Worm (Caenorhabditis elegans) whole organism, young adult: ENCODE measurements around the gene zipt-7.1.
A peak's percentile ranks its signal among the peaks of the same experiment; 100 is the strongest.

Experiments
- B0019.2 ChIP-seq: fragments of 200-800 bp; sonication (Bioruptor generic); conservative IDR thresholded peaks from 2 replicates; pipeline ENCODE4 v1.3.6; 2022; ENCODE audit warnings: missing genetic modification reagents, missing genetic modification characterization, missing compliant biosample characterization
- B0261.1 ChIP-seq: sonication (generic microtip); optimal IDR thresholded peaks from 2 replicates; lab custom pipeline; 2016; ENCODE audit warnings: mild to moderate bottlenecking, missing genetic modification characterization, moderate library complexity, missing compliant biosample characterization
- B0336.3 ChIP-seq: fragments of 200-800 bp; sonication (Bioruptor generic); IDR thresholded peaks from 2 replicates; pipeline ENCODE4 v1.3.6; 2022; ENCODE audit warnings: missing genetic modification characterization, missing compliant biosample characterization
- C06A6.2 ChIP-seq: fragments of 200-800 bp; sonication (Bioruptor generic); conservative IDR thresholded peaks from 2 replicates; pipeline ENCODE4 v1.3.6; 2022; ENCODE audit warnings: missing genetic modification characterization, missing compliant biosample characterization
- D2030.7 ChIP-seq: fragments of 200-800 bp; sonication (Bioruptor generic); IDR thresholded peaks from 2 replicates; pipeline ENCODE4 v1.3.6; 2022; ENCODE audit warnings: missing genetic modification reagents, missing genetic modification characterization, missing compliant biosample characterization
- F22D6.2 ChIP-seq: sonication (generic microtip); optimal IDR thresholded peaks from 2 replicates; lab custom pipeline; 2016; ENCODE audit warnings: mild to moderate bottlenecking, missing genetic modification characterization, missing compliant biosample characterization
- F33H1.4 ChIP-seq: fragments of 200-800 bp; sonication (Bioruptor generic); IDR thresholded peaks from 2 replicates; pipeline ENCODE4 v1.3.6; 2022; ENCODE audit warnings: missing genetic modification reagents, missing genetic modification characterization, missing compliant biosample characterization
- F37B4.10 ChIP-seq: fragments of 200-800 bp; sonication (Bioruptor generic); IDR thresholded peaks from 2 replicates; pipeline ENCODE4 v1.3.6; 2022; ENCODE audit warnings: missing genetic modification characterization, missing compliant biosample characterization
- F39B2.1 ChIP-seq: fragments of 200-800 bp; sonication (Bioruptor generic); IDR thresholded peaks from 2 replicates; pipeline ENCODE4 v1.3.6; 2022; ENCODE audit warnings: missing genetic modification reagents, missing genetic modification characterization, missing compliant biosample characterization
- F52B5.7 ChIP-seq: sonication (generic microtip); optimal IDR thresholded peaks from 2 replicates; lab custom pipeline; 2016; ENCODE audit warnings: mild to moderate bottlenecking, missing genetic modification characterization, missing compliant biosample characterization
- K11D2.4 ChIP-seq: fragments of 200-800 bp; sonication (Bioruptor generic); IDR thresholded peaks from 2 replicates; pipeline ENCODE4 v1.3.6; 2022; ENCODE audit warnings: missing genetic modification reagents, missing genetic modification characterization, missing compliant biosample characterization
- K12H6.12 ChIP-seq: fragments of 200-800 bp; sonication (Bioruptor generic); optimal IDR thresholded peaks from 2 replicates; lab custom pipeline; 2018; ENCODE audit warnings: mild to moderate bottlenecking, missing genetic modification characterization, missing compliant biosample characterization
- Y79H2A.3 ChIP-seq: fragments of 200-800 bp; sonication (Bioruptor generic); conservative IDR thresholded peaks from 2 replicates; pipeline ENCODE4 v1.3.6; 2022; ENCODE audit warnings: missing genetic modification reagents, missing genetic modification characterization, missing compliant biosample characterization
- ZK185.1 ChIP-seq: sonication (generic microtip); optimal IDR thresholded peaks from 2 replicates; lab custom pipeline; 2016; ENCODE audit warnings: mild to moderate bottlenecking, missing genetic modification characterization, missing compliant biosample characterization; ENCODE audit not compliant: poor library complexity, severe bottlenecking
- aptf-3 ChIP-seq: fragments of 200-800 bp; sonication (Bioruptor generic); IDR thresholded peaks from 2 replicates; pipeline ENCODE4 v1.3.6; 2022; ENCODE audit warnings: missing genetic modification characterization, missing compliant biosample characterization
- cebp-1 ChIP-seq, 2 experiments: fragments of 200-800 bp in 1 of 2; sonication (Bioruptor generic) in 1 of 2; sonication (generic microtip) in 1 of 2; IDR thresholded peaks in 1 of 2; optimal IDR thresholded peaks in 1 of 2; 2 replicates each; pipeline versions ENCODE4 v1.3.6 to Lab custom; 2017 to 2022; ENCODE audit warnings: missing compliant biosample characterization in 2 of 2, missing genetic modification characterization in 2 of 2, mild to moderate bottlenecking in 1 of 2, missing genetic modification reagents in 1 of 2, moderate library complexity in 1 of 2
- cebp-2 ChIP-seq: fragments of 200-800 bp; sonication (Bioruptor generic); IDR thresholded peaks from 2 replicates; pipeline ENCODE4 v1.3.6; 2022; ENCODE audit warnings: missing genetic modification characterization, missing compliant biosample characterization
- ceh-100 ChIP-seq: fragments of 200-800 bp; sonication (Bioruptor generic); IDR thresholded peaks from 2 replicates; pipeline ENCODE4 v1.3.6; 2022; ENCODE audit warnings: missing genetic modification reagents, missing genetic modification characterization, missing compliant biosample characterization
- ceh-27 ChIP-seq: fragments of 200-800 bp; sonication (Bioruptor generic); optimal IDR thresholded peaks from 2 replicates; lab custom pipeline; 2018; ENCODE audit warnings: mild to moderate bottlenecking, missing genetic modification characterization, moderate library complexity, missing compliant biosample characterization
- ceh-40 ChIP-seq: fragments of 200-800 bp; sonication (Bioruptor generic); IDR thresholded peaks from 2 replicates; pipeline ENCODE4 v1.3.6; 2022; ENCODE audit warnings: missing genetic modification characterization, missing compliant biosample characterization
- chd-7 ChIP-seq: sonication (generic microtip); optimal IDR thresholded peaks from 2 replicates; lab custom pipeline; 2016; ENCODE audit warnings: mild to moderate bottlenecking, missing genetic modification characterization, moderate library complexity, missing compliant biosample characterization
- dox-1 ChIP-seq: fragments of 200-800 bp; sonication (Bioruptor generic); IDR thresholded peaks from 2 replicates; pipeline ENCODE4 v1.3.6; 2022; ENCODE audit warnings: missing genetic modification reagents, missing genetic modification characterization, missing compliant biosample characterization
- efl-1 ChIP-seq: fragments of 150-350 bp; optimal IDR thresholded peaks from 2 replicates; lab custom pipeline; 2014; ENCODE audit warnings: missing biosample characterization, missing genetic modification reagents, missing genetic modification characterization
- egl-18 ChIP-seq: fragments of 200-800 bp; sonication (Bioruptor generic); IDR thresholded peaks from 2 replicates; pipeline ENCODE4 v1.3.6; 2022; ENCODE audit warnings: missing genetic modification reagents, missing genetic modification characterization, missing compliant biosample characterization
- egl-44 ChIP-seq: fragments of 200-800 bp; sonication (Bioruptor generic); IDR thresholded peaks from 2 replicates; pipeline ENCODE4 v1.3.6; 2022; ENCODE audit warnings: missing genetic modification reagents, missing genetic modification characterization, missing compliant biosample characterization
- ets-4 ChIP-seq: fragments of 200-800 bp; sonication (Bioruptor generic); optimal IDR thresholded peaks from 2 replicates; lab custom pipeline; 2018; ENCODE audit warnings: mild to moderate bottlenecking, missing genetic modification characterization, missing compliant biosample characterization
- hlh-12 ChIP-seq: sonication (generic microtip); optimal IDR thresholded peaks from 2 replicates; lab custom pipeline; 2016; ENCODE audit warnings: missing genetic modification characterization, missing compliant biosample characterization
- hmg-1.2 ChIP-seq: fragments of 200-800 bp; sonication (Bioruptor generic); IDR thresholded peaks from 2 replicates; pipeline ENCODE4 v1.3.6; 2022; ENCODE audit warnings: missing genetic modification reagents, missing genetic modification characterization, missing compliant biosample characterization
- hsf-1 ChIP-seq: fragments of 200-800 bp; sonication (Bioruptor generic); IDR thresholded peaks from 2 replicates; pipeline ENCODE4 v1.3.6; 2022; ENCODE audit warnings: missing genetic modification reagents, missing genetic modification characterization, missing compliant biosample characterization
- lag-1 ChIP-seq: fragments of 200-800 bp; sonication (Bioruptor generic); IDR thresholded peaks from 2 replicates; pipeline ENCODE4 v1.3.6; 2022; ENCODE audit warnings: missing genetic modification reagents, missing genetic modification characterization, missing compliant biosample characterization
- lin-26 ChIP-seq: fragments of 200-800 bp; sonication (Bioruptor generic); IDR thresholded peaks from 2 replicates; pipeline ENCODE4 v1.3.6; 2022; ENCODE audit warnings: missing genetic modification reagents, missing genetic modification characterization, missing compliant biosample characterization
- lin-54 ChIP-seq: fragments of 200-800 bp; sonication (Bioruptor generic); optimal IDR thresholded peaks from 2 replicates; lab custom pipeline; 2018; ENCODE audit warnings: mild to moderate bottlenecking, missing genetic modification characterization, missing compliant biosample characterization
- lsl-1 ChIP-seq: fragments of 200-800 bp; sonication (Bioruptor generic); optimal IDR thresholded peaks from 2 replicates; lab custom pipeline; 2018; ENCODE audit warnings: mild to moderate bottlenecking, missing genetic modification characterization, moderate library complexity, missing compliant biosample characterization
- mcd-1 ChIP-seq: fragments of 200-800 bp; sonication (Bioruptor generic); IDR thresholded peaks from 2 replicates; pipeline ENCODE4 v1.3.6; 2022; ENCODE audit warnings: missing genetic modification reagents, missing genetic modification characterization, missing compliant biosample characterization
- mel-28 ChIP-seq: sonication (generic microtip); optimal IDR thresholded peaks from 2 replicates; lab custom pipeline; 2016; ENCODE audit warnings: borderline replicate concordance, mild to moderate bottlenecking, missing genetic modification characterization, missing compliant biosample characterization
- nfyb-1 ChIP-seq: fragments of 200-800 bp; sonication (Bioruptor generic); IDR thresholded peaks from 2 replicates; pipeline ENCODE4 v1.3.6; 2022; ENCODE audit warnings: missing genetic modification reagents, missing genetic modification characterization, missing compliant biosample characterization
- nhr-120 ChIP-seq: fragments of 200-800 bp; sonication (Bioruptor generic); IDR thresholded peaks from 2 replicates; pipeline ENCODE4 v1.3.6; 2022; ENCODE audit warnings: missing genetic modification characterization, missing compliant biosample characterization
- nhr-90 ChIP-seq: sonication (generic microtip); optimal IDR thresholded peaks from 2 replicates; lab custom pipeline; 2016; ENCODE audit warnings: missing genotype, mild to moderate bottlenecking, missing genetic modification characterization, missing compliant biosample characterization
- pbrm-1 ChIP-seq: fragments of 200-800 bp; sonication (Bioruptor generic); IDR thresholded peaks from 2 replicates; pipeline ENCODE4 v1.3.6; 2022; ENCODE audit warnings: missing genetic modification reagents, missing genetic modification characterization, missing compliant biosample characterization
- rcor-1 ChIP-seq: fragments of 200-800 bp; sonication (Bioruptor generic); IDR thresholded peaks from 2 replicates; pipeline ENCODE4 v1.3.6; 2022; ENCODE audit warnings: missing genetic modification reagents, missing genetic modification characterization, missing compliant biosample characterization
- repo-1 ChIP-seq: sonication (generic microtip); optimal IDR thresholded peaks from 2 replicates; lab custom pipeline; 2017; ENCODE audit warnings: mild to moderate bottlenecking, missing genetic modification characterization, missing compliant biosample characterization
- sdz-38 ChIP-seq: sonication (generic microtip); optimal IDR thresholded peaks from 2 replicates; lab custom pipeline; 2016; ENCODE audit warnings: missing genotype, missing genetic modification characterization, missing compliant biosample characterization
- xnd-1 ChIP-seq: sonication (generic microtip); optimal IDR thresholded peaks from 2 replicates; lab custom pipeline; 2016; ENCODE audit warnings: missing genotype, missing genetic modification reagents, missing genetic modification characterization, missing compliant biosample characterization
- ztf-25 ChIP-seq: fragments of 200-800 bp; sonication (Bioruptor generic); IDR thresholded peaks from 2 replicates; pipeline ENCODE4 v1.3.6; 2022; ENCODE audit warnings: missing genetic modification reagents, missing genetic modification characterization, missing compliant biosample characterization
- ztf-28 ChIP-seq: fragments of 200-800 bp; sonication (Bioruptor generic); IDR thresholded peaks from 2 replicates; pipeline ENCODE4 v1.3.6; 2022; ENCODE audit warnings: missing genetic modification reagents, missing genetic modification characterization, missing compliant biosample characterization

Gene zipt-7.1

DNA sequence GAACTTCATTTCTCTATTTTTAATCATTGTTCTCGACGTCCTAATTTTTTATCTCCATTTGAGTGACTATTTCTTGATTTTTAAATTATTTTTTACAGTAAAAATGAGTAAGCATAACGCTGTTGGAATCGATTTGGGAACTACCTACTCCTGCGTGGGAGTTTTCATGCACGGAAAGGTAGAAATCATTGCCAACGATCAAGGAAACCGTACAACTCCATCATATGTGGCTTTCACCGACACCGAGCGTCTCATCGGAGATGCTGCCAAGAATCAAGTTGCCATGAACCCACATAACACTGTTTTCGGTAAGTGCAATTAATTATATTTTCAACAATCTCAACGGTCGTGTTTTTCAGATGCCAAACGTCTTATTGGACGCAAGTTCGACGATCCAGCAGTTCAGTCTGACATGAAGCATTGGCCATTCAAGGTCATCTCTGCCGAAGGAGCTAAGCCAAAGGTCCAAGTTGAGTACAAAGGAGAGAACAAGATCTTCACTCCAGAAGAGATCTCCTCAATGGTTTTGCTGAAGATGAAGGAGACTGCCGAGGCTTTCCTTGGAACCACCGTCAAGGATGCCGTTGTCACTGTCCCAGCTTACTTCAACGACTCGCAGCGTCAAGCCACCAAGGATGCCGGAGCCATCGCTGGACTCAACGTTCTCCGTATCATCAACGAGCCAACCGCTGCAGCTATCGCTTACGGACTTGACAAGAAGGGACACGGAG is 8.9 kb downstream of the zipt-7.1 start, which contains the start of gene hsp-1 (continued):
- TF ChIP-seq ets-4 (GFP tag; lab: Kevin White, UChicago) = no peak
- TF ChIP-seq rcor-1 (GFP tag; lab: Robert Waterston, UW) = 0 out of 2 replicates have a peak, but pooled peaks have one; percentile 23
- peak; percentile 45 for TF ChIP-seq ZK185.1 (tag; lab: Kevin White, UChicago)
- TF ChIP-seq K11D2.4 (GFP tag; lab: Robert Waterston, UW) = no peak
- no peak for TF ChIP-seq chd-7 (tag; lab: Kevin White, UChicago)
- TF ChIP-seq D2030.7 = 0 out of 2 replicates have a peak, but pooled peaks have one; percentile 20
- peak; percentile 1 for TF ChIP-seq lin-54
- TF ChIP-seq hlh-12 (tag; lab: Kevin White, UChicago) = no peak
- 0 out of 2 replicates have a peak, but pooled peaks have one; percentile 4 for TF ChIP-seq hmg-1.2 (GFP tag; lab: Robert Waterston, UW)
- peak; percentile 8 for TF ChIP-seq repo-1 (tag; lab: Kevin White, UChicago)
- TF ChIP-seq dox-1 (GFP tag; lab: Robert Waterston, UW) = peak; percentile 48
- peak; percentile 30; the same call in 1 of the 2 replicates for TF ChIP-seq aptf-3 (GFP tag; lab: Robert Waterston, UW)
- no peak for TF ChIP-seq mel-28 (tag; lab: Kevin White, UChicago)
- 0 out of 2 replicates have a peak, but pooled peaks have one; percentile 48 for TF ChIP-seq cebp-2 (GFP tag; lab: Robert Waterston, UW)
- TF ChIP-seq pbrm-1 (GFP tag; lab: Robert Waterston, UW) = no peak
- peak; percentile 78; the same call in 1 of the 2 replicates for TF ChIP-seq ceh-40 (GFP tag; lab: Robert Waterston, UW)
- TF ChIP-seq lsl-1 (GFP tag; lab: Kevin White, UChicago) = peak; percentile 4
- TF ChIP-seq ztf-25 (GFP tag; lab: Robert Waterston, UW) = 0 out of 2 replicates have a peak, but pooled peaks have one; percentile 41
- TF ChIP-seq cebp-1 (GFP tag; IDR thresholded peaks at IDR 0.05; lab: Robert Waterston, UW) = no peak
- peak; percentile 14 for TF ChIP-seq cebp-1 (tag; optimal IDR thresholded peaks at IDR 0.05; lab: Kevin White, UChicago)
- TF ChIP-seq ceh-27 (GFP tag; lab: Kevin White, UChicago) = peak; percentile 40
- TF ChIP-seq nfyb-1 (GFP tag; lab: Robert Waterston, UW) = peak; percentile 54; the same call in 1 of the 2 replicates
- peak; percentile 6 for TF ChIP-seq hsf-1 (GFP tag; lab: Robert Waterston, UW)
- TF ChIP-seq ztf-28 = no peak
- TF ChIP-seq, all 124 proteins: peak for 26

DNA sequence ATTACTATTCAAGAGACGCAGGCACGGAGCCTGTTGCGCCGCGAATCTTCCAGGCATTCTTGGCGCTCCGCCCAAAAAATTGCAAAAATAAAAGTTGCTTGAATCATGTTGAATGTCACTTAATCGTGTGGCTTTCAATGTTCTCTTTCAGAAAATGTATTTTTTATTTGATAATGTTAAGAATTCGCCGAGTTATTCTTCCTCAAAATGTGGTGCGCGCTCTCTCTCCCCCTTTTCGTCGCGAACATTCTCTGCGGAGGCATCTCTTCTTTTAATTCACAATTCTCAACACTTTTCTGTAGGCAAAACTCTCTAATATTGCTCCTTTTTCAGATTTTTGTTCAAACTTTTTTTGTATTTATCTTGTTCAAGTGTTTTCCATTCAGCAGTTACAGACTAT is 9.6 kb downstream of the zipt-7.1 start:
- TF ChIP-seq cebp-1 (GFP tag; IDR thresholded peaks at IDR 0.05; lab: Robert Waterston, UW) = peak; percentile 94
- peak; percentile 97 for TF ChIP-seq cebp-1 (tag; optimal IDR thresholded peaks at IDR 0.05; lab: Kevin White, UChicago)
- peak; percentile 73 for TF ChIP-seq F33H1.4 (GFP tag; lab: Robert Waterston, UW)
- peak; percentile 92 for TF ChIP-seq Y79H2A.3 (GFP tag; lab: Robert Waterston, UW)
- TF ChIP-seq ets-4 (GFP tag; lab: Kevin White, UChicago) = no peak
- TF ChIP-seq F52B5.7 (tag; lab: Kevin White, UChicago) = peak; percentile 93
- TF ChIP-seq nhr-120 = no peak
- peak; percentile 65 for TF ChIP-seq efl-1 (GFP tag; lab: Kevin White, UChicago)
- TF ChIP-seq K12H6.12 = peak; percentile 99
- 0 out of 2 replicates have a peak, but pooled peaks have one; percentile 33 for TF ChIP-seq ztf-25 (GFP tag; lab: Robert Waterston, UW)
- peak; percentile 64 for TF ChIP-seq nhr-90
- no peak for TF ChIP-seq F37B4.10 (GFP tag; lab: Robert Waterston, UW)
- peak; percentile 61; the same call in 1 of the 2 replicates for TF ChIP-seq egl-44 (GFP tag; lab: Robert Waterston, UW)
- TF ChIP-seq B0019.2 (GFP tag; lab: Robert Waterston, UW) = peak; percentile 80
- no peak for TF ChIP-seq F39B2.1 (GFP tag; lab: Robert Waterston, UW)
- TF ChIP-seq lin-26 = peak; percentile 68
- peak; percentile 91 for TF ChIP-seq C06A6.2
- peak; percentile 42 for TF ChIP-seq B0261.1 (tag; lab: Kevin White, UChicago)
- TF ChIP-seq mcd-1 (GFP tag; lab: Robert Waterston, UW) = peak; percentile 92
- peak; percentile 99 for TF ChIP-seq D2030.7
- peak; percentile 88 for TF ChIP-seq egl-18
- no peak for TF ChIP-seq sdz-38 (tag; lab: Kevin White, UChicago)
- no peak for TF ChIP-seq lag-1 (GFP tag; lab: Robert Waterston, UW)
- TF ChIP-seq ceh-100 (GFP tag; lab: Robert Waterston, UW) = peak; percentile 81
- peak; percentile 85 for TF ChIP-seq F22D6.2
- peak; percentile 57 for TF ChIP-seq xnd-1 (tag; lab: Kevin White, UChicago)
- TF ChIP-seq B0336.3 (GFP tag; lab: Robert Waterston, UW) = peak; percentile 93
